Worm (Caenorhabditis elegans) whole organism, L4/young adult: Measurements from ENCODE around the gene R09H10.2.

Source experiments
- W03F9.2 ChIP-seq: fragments of 150-350 bp; optimal IDR thresholded peaks from 2 replicates; lab custom pipeline; 2014; ENCODE audit warnings: missing biosample characterization, missing genetic modification characterization
- dao-5 ChIP-seq: sonication (generic microtip); optimal IDR thresholded peaks from 2 replicates; lab custom pipeline; 2016; ENCODE audit warnings: missing genotype, missing genetic modification characterization, moderate library complexity, missing compliant biosample characterization
- him-1 ChIP-seq: sonication (generic microtip); optimal IDR thresholded peaks from 2 replicates; lab custom pipeline; 2016; ENCODE audit warnings: missing genotype, missing genetic modification reagents, missing genetic modification characterization, missing compliant biosample characterization

ce11 chrIV:10573471-10573870 lies 29.3 kb upstream of the R09H10.2 start:
- TF ChIP-seq him-1 (tag; lab: Kevin White, UChicago) (no peak), W03F9.2 (tag; lab: Kevin White, UChicago) (no peak), dao-5 (no peak)
